Fruit fly (Drosophila melanogaster) whole organism, embryonic: ENCODE data around the gene CG32483.

Experiments used
- Asciz ChIP-seq: fragments of 200-800 bp; sonication (Bioruptor generic); optimal IDR thresholded peaks from 2 replicates; lab custom pipeline; 2017; ENCODE audit warnings: missing biosample characterization, mild to moderate bottlenecking, missing genetic modification characterization, missing genetic modification reagents
- Atf6 ChIP-seq: fragments of 200-800 bp; sonication (Bioruptor generic); IDR thresholded peaks from 2 replicates; pipeline ENCODE4 v1.3.6; 2022; ENCODE audit warnings: missing biosample characterization, missing genetic modification characterization
- Bgb ChIP-seq: fragments of 200-800 bp; sonication (Bioruptor generic); IDR thresholded peaks from 2 replicates; pipeline ENCODE4 v1.3.6; 2022; ENCODE audit warnings: missing biosample characterization, missing genetic modification characterization; ENCODE audit not compliant: partially characterized antibody
- CG1024 ChIP-seq: fragments of 200-800 bp; sonication (Bioruptor generic); IDR thresholded peaks from 2 replicates; pipeline ENCODE4 v1.3.6; 2022; ENCODE audit warnings: missing biosample characterization, missing genetic modification characterization
- CG10431 ChIP-seq: fragments of 200-800 bp; sonication (Bioruptor generic); optimal IDR thresholded peaks from 3 replicates; lab custom pipeline; 2018; ENCODE audit warnings: missing biosample characterization, mild to moderate bottlenecking, missing genetic modification characterization
- CG12071 ChIP-seq: fragments of 200-800 bp; sonication (Bioruptor generic); optimal IDR thresholded peaks from 3 replicates; lab custom pipeline; 2018; ENCODE audit warnings: missing biosample characterization, mild to moderate bottlenecking, missing genetic modification characterization
- CG12769 ChIP-seq: fragments of 200-800 bp; sonication (Bioruptor generic); optimal IDR thresholded peaks from 2 replicates; lab custom pipeline; 2019; ENCODE audit warnings: missing biosample characterization, mild to moderate bottlenecking, missing genetic modification characterization, moderate library complexity
- CG16813 ChIP-seq: fragments of 200-800 bp; sonication (Bioruptor generic); IDR thresholded peaks from 3 replicates; pipeline ENCODE4 v1.3.6; 2022; ENCODE audit warnings: missing biosample characterization, missing genetic modification characterization; ENCODE audit not compliant: partially characterized antibody
- CG2875 ChIP-seq: fragments of 200-800 bp; sonication (Bioruptor generic); optimal IDR thresholded peaks from 2 replicates; lab custom pipeline; 2017; ENCODE audit warnings: missing biosample characterization, mild to moderate bottlenecking, missing genetic modification characterization, missing genetic modification reagents
- CG34376 ChIP-seq: fragments of 200-800 bp; sonication (Bioruptor generic); optimal IDR thresholded peaks from 2 replicates; lab custom pipeline; 2018; ENCODE audit warnings: missing biosample characterization, mild to moderate bottlenecking, missing genetic modification characterization
- CG4707 ChIP-seq: fragments of 200-800 bp; sonication (Bioruptor generic); optimal IDR thresholded peaks from 2 replicates; lab custom pipeline; 2018; ENCODE audit warnings: missing biosample characterization, mild to moderate bottlenecking, missing genetic modification characterization, moderate library complexity
- CG6272 ChIP-seq: fragments of 200-800 bp; sonication (Bioruptor generic); IDR thresholded peaks from 2 replicates; pipeline ENCODE4 v1.3.6; 2022; ENCODE audit warnings: missing biosample characterization, missing genetic modification characterization
- CG6765 ChIP-seq: fragments of 200-800 bp; sonication (Bioruptor generic); optimal IDR thresholded peaks from 3 replicates; lab custom pipeline; 2017; ENCODE audit warnings: missing biosample characterization, mild to moderate bottlenecking, missing genetic modification characterization
- CG8290 ChIP-seq, 3 experiments: fragments of 200-800 bp; sonication (Bioruptor generic); optimal IDR thresholded peaks; 2 replicates each; lab custom pipeline; 2016 to 2019; ENCODE audit warnings: missing biosample characterization in 3 of 3, missing genetic modification characterization in 3 of 3, mild to moderate bottlenecking in 2 of 3, moderate library complexity in 1 of 3
- CG8359 ChIP-seq: fragments of 200-800 bp; sonication (Bioruptor generic); optimal IDR thresholded peaks from 2 replicates; lab custom pipeline; 2017; ENCODE audit warnings: missing biosample characterization, mild to moderate bottlenecking, missing genetic modification characterization, borderline replicate concordance
- D19A ChIP-seq: fragments of 200-800 bp; optimal IDR thresholded peaks from 3 replicates; lab custom pipeline; 2019; ENCODE audit warnings: missing biosample characterization, mild to moderate bottlenecking, missing genetic modification characterization, moderate library complexity
- Drgx ChIP-seq: fragments of 200-800 bp; sonication (Bioruptor generic); IDR thresholded peaks from 2 replicates; pipeline ENCODE4 v1.3.6; 2022; ENCODE audit warnings: missing biosample characterization, missing genetic modification characterization
- E2f1 ChIP-seq: fragments of 200-800 bp; sonication (Bioruptor generic); IDR thresholded peaks from 2 replicates; pipeline ENCODE4 v1.3.6; 2022; ENCODE audit warnings: missing biosample characterization, missing genetic modification characterization
- Fer3 ChIP-seq: fragments of 200-800 bp; sonication (Bioruptor generic); optimal IDR thresholded peaks from 2 replicates; lab custom pipeline; 2018; ENCODE audit warnings: missing biosample characterization, mild to moderate bottlenecking, missing genetic modification characterization, moderate library complexity
- Hand ChIP-seq: fragments of 200-800 bp; sonication (Bioruptor generic); optimal IDR thresholded peaks from 2 replicates; lab custom pipeline; 2017; ENCODE audit warnings: mild to moderate bottlenecking, missing biosample characterization, missing genetic modification reagents, missing genetic modification characterization
- Hr78 ChIP-seq, 2 experiments: fragments of 200-800 bp in 1 of 2; fragments of >200 bp in 1 of 2; sonication (Bioruptor generic) in 1 of 2; optimal IDR thresholded peaks; 2 replicates each; lab custom pipeline; 2017 to 2019; ENCODE audit warnings: missing biosample characterization in 2 of 2, missing genetic modification characterization in 2 of 2, mild to moderate bottlenecking in 1 of 2, moderate library complexity in 1 of 2
- MESR4 ChIP-seq: fragments of 200-800 bp; sonication (Bioruptor generic); optimal IDR thresholded peaks from 2 replicates; lab custom pipeline; 2018; ENCODE audit warnings: missing biosample characterization, mild to moderate bottlenecking, missing genetic modification characterization, moderate library complexity
- Meics ChIP-seq: fragments of 200-800 bp; sonication (Bioruptor generic); optimal IDR thresholded peaks from 2 replicates; lab custom pipeline; 2017; ENCODE audit warnings: missing biosample characterization, mild to moderate bottlenecking, missing genetic modification characterization
- Myb ChIP-seq: fragments of 200-800 bp; sonication (Bioruptor generic); optimal IDR thresholded peaks from 2 replicates; lab custom pipeline; 2016; ENCODE audit warnings: missing biosample characterization, missing genetic modification characterization
- Pdp1 ChIP-seq, 2 experiments: fragments of 200-800 bp; sonication (Bioruptor generic); optimal IDR thresholded peaks; 3 replicates each; lab custom pipeline; 2016; ENCODE audit warnings: missing biosample characterization in 2 of 2, missing genetic modification characterization in 2 of 2, mild to moderate bottlenecking in 1 of 2, moderate library complexity in 1 of 2
- Scr ChIP-seq: fragments of 200-800 bp; sonication (Bioruptor generic); IDR thresholded peaks from 2 replicates; pipeline ENCODE4 v1.3.6; 2022; ENCODE audit warnings: missing biosample characterization, missing genetic modification characterization; ENCODE audit not compliant: partially characterized antibody
- amos ChIP-seq: fragments of 200-800 bp; sonication (Bioruptor generic); IDR thresholded peaks from 2 replicates; pipeline ENCODE4 v1.3.6; 2022; ENCODE audit warnings: missing biosample characterization, missing genetic modification characterization; ENCODE audit not compliant: partially characterized antibody
- aop ChIP-seq: fragments of 200-800 bp; sonication (Bioruptor generic); IDR thresholded peaks from 2 replicates; pipeline ENCODE4 v1.3.6; 2022; ENCODE audit warnings: missing biosample characterization, missing genetic modification characterization
- ara ChIP-seq: fragments of 200-800 bp; sonication (Bioruptor generic); IDR thresholded peaks from 2 replicates; pipeline ENCODE4 v1.3.6; 2022; ENCODE audit warnings: missing biosample characterization, missing genetic modification characterization
- az2 ChIP-seq: fragments of 200-800 bp; sonication (Bioruptor generic); optimal IDR thresholded peaks from 3 replicates; lab custom pipeline; 2016; ENCODE audit warnings: missing biosample characterization, missing genetic modification characterization
- bab2 ChIP-seq: fragments of 200-800 bp; sonication (Bioruptor generic); optimal IDR thresholded peaks from 2 replicates; lab custom pipeline; 2016; ENCODE audit warnings: missing biosample characterization, missing genetic modification characterization
- btn ChIP-seq: fragments of 200-800 bp; sonication (Bioruptor generic); optimal IDR thresholded peaks from 2 replicates; lab custom pipeline; 2016; ENCODE audit warnings: missing biosample characterization, missing genetic modification characterization
- cg ChIP-seq: fragments of 200-800 bp; sonication (Bioruptor generic); optimal IDR thresholded peaks from 3 replicates; lab custom pipeline; 2019; ENCODE audit warnings: missing biosample characterization, mild to moderate bottlenecking, missing genetic modification characterization, moderate library complexity
- eve ChIP-seq, 2 experiments: fragments of >200 bp; optimal IDR thresholded peaks; 2 replicates each; lab custom pipeline; 2017; ENCODE audit warnings: missing biosample characterization in 2 of 2, missing genetic modification characterization in 2 of 2
- gcm ChIP-seq: fragments of 200-800 bp; sonication (Bioruptor generic); optimal IDR thresholded peaks from 2 replicates; lab custom pipeline; 2019; ENCODE audit warnings: missing biosample characterization, mild to moderate bottlenecking, missing genetic modification characterization, moderate library complexity
- grau ChIP-seq: fragments of 200-800 bp; optimal IDR thresholded peaks from 3 replicates; lab custom pipeline; 2019; ENCODE audit warnings: missing biosample characterization, mild to moderate bottlenecking, missing genetic modification characterization, moderate library complexity
- grn ChIP-seq: fragments of 200-800 bp; sonication (Bioruptor generic); optimal IDR thresholded peaks from 3 replicates; lab custom pipeline; 2017; ENCODE audit warnings: missing biosample characterization, missing genetic modification characterization
- kay ChIP-seq: fragments of 200-800 bp; sonication (Bioruptor generic); optimal IDR thresholded peaks from 2 replicates; lab custom pipeline; 2016; ENCODE audit warnings: missing biosample characterization, missing genetic modification characterization
- lola ChIP-seq, 3 experiments: fragments of >200 bp in 2 of 3; fragments of 200-800 bp in 1 of 3; sonication (Bioruptor generic) in 1 of 3; optimal IDR thresholded peaks; 2 replicates each; lab custom pipeline; 2017 to 2019; ENCODE audit warnings: missing biosample characterization in 3 of 3, missing genetic modification characterization in 3 of 3, mild to moderate bottlenecking in 1 of 3, moderate library complexity in 1 of 3
- mirr ChIP-seq: fragments of 200-800 bp; sonication (Bioruptor generic); optimal IDR thresholded peaks from 3 replicates; lab custom pipeline; 2018; ENCODE audit warnings: missing biosample characterization, mild to moderate bottlenecking, missing genetic modification characterization
- onecut ChIP-seq: fragments of 200-800 bp; sonication (Bioruptor generic); IDR thresholded peaks from 2 replicates; pipeline ENCODE4 v1.3.6; 2022; ENCODE audit warnings: missing biosample characterization, missing genetic modification characterization
- p53 ChIP-seq: fragments of 200-800 bp; sonication (Bioruptor generic); optimal IDR thresholded peaks from 2 replicates; lab custom pipeline; 2016; ENCODE audit warnings: missing biosample characterization, missing genetic modification characterization
- pan ChIP-seq, 4 experiments: fragments of >200 bp in 3 of 4; fragments of 200-800 bp in 1 of 4; sonication (Bioruptor generic) in 1 of 4; optimal IDR thresholded peaks in 3 of 4; IDR thresholded peaks in 1 of 4; 2 replicates each; pipeline versions ENCODE4 v1.3.6 to Lab custom; 2017 to 2022; ENCODE audit warnings: missing biosample characterization in 2 of 4, missing genetic modification characterization in 2 of 4, mixed read lengths in 1 of 4
- pho ChIP-seq: fragments of 200-800 bp; sonication (Bioruptor generic); optimal IDR thresholded peaks from 2 replicates; lab custom pipeline; 2016; ENCODE audit warnings: missing biosample characterization, missing genetic modification characterization
- pum ChIP-seq: fragments of 200-800 bp; sonication (Bioruptor generic); optimal IDR thresholded peaks from 2 replicates; lab custom pipeline; 2016; ENCODE audit warnings: missing biosample characterization, missing genetic modification characterization
- slbo ChIP-seq: fragments of 200-800 bp; sonication (Bioruptor generic); IDR thresholded peaks from 2 replicates; pipeline ENCODE4 v1.3.6; 2022; ENCODE audit warnings: missing biosample characterization, missing genetic modification characterization
- zen ChIP-seq: fragments of 200-800 bp; sonication (Bioruptor generic); optimal IDR thresholded peaks from 3 replicates; lab custom pipeline; 2018; ENCODE audit warnings: missing biosample characterization, mild to moderate bottlenecking, missing genetic modification characterization, moderate library complexity

Gene CG32483

DNA sequence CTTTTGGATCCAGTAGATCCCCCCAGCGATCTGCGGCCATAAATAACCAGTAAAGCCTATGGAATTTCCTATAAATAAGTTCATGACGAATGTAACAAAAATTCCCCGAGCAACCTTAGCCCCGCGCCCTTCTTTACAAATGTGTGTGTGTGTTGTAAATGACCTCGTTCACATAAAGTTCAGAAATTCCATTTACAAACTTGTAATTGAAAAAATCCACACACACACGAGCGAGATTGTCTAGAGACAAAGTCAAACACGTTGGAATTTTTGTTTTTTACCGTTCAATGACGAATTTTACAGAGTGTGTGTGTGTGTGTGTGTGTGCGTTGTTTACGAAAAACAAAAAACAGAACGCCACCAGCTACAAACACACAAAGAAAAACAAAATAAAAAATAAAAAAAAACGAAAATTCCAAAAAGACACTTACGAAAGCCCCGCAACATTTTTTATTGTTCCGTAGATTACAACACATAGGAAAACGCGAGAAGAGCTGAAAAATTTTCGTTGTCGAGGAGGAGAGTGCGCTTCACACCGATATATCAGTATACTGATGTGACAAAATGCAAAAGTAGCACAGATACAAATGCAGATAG is 51.0 kb downstream of the CG32483 start (continued):
- peak; percentile 40 for TF ChIP-seq grn (GFP tag; lab: Kevin White, UChicago)
- no peak for TF ChIP-seq CG2875 (GFP tag; lab: Kevin White, UChicago)
- TF ChIP-seq kay = peak; percentile 74
- peak in 1 of 3 experiments; percentile 27 for TF ChIP-seq lola (GFP tag; optimal IDR thresholded peaks at IDR 0.05; lab: Kevin White, UChicago)
- no peak for TF ChIP-seq CG10431 (GFP tag; lab: Kevin White, UChicago)
- TF ChIP-seq btn = no peak
- no peak for TF ChIP-seq pan (optimal IDR thresholded peaks at IDR 0.05; lab: Kevin White, UChicago)
- no peak for TF ChIP-seq pan (GFP tag; optimal IDR thresholded peaks at IDR 0.05 in 1 of 2, IDR thresholded peaks at IDR 0.05 in 1 of 2)
- no peak for TF ChIP-seq MESR4 (GFP tag; lab: Kevin White, UChicago)
- no peak for TF ChIP-seq CG16813 (GFP tag; lab: Robert Waterston, UW)
- TF ChIP-seq aop (GFP tag; lab: Robert Waterston, UW) = no peak
- no peak for TF ChIP-seq amos
- TF ChIP-seq CG8359 = no peak
- TF ChIP-seq D19A (tag; lab: Kevin White, UChicago) = peak; percentile 46
- TF ChIP-seq CG6765 (GFP tag; lab: Kevin White, UChicago) = peak; percentile 12
- no peak for TF ChIP-seq slbo (GFP tag; lab: Robert Waterston, UW)
- TF ChIP-seq grau (tag; lab: Kevin White, UChicago) = no peak
- TF ChIP-seq mirr (GFP tag; lab: Kevin White, UChicago) = peak; percentile 83
- no peak for TF ChIP-seq onecut (GFP tag; lab: Robert Waterston, UW)
- TF ChIP-seq az2 (GFP tag; lab: Kevin White, UChicago) = no peak
- no peak for TF ChIP-seq Atf6 (GFP tag; lab: Robert Waterston, UW)
- no peak for TF ChIP-seq Asciz (GFP tag; lab: Kevin White, UChicago)
- TF ChIP-seq CG6272 (GFP tag; lab: Robert Waterston, UW) = no peak
- peak; percentile 64 for TF ChIP-seq cg
- TF ChIP-seq Bgb (GFP tag; lab: Robert Waterston, UW) = no peak
- peak; percentile 11; the same call in 1 of the 2 replicates for TF ChIP-seq ara (GFP tag; lab: Robert Waterston, UW)
- peak; percentile 8 for TF ChIP-seq Meics (GFP tag; lab: Kevin White, UChicago)
- no peak for TF ChIP-seq E2f1 (GFP tag; lab: Robert Waterston, UW)
- peak in 1 of 2 experiments; percentile 86 for TF ChIP-seq eve (GFP tag; optimal IDR thresholded peaks at IDR 0.05; lab: Kevin White, UChicago)
- no peak for TF ChIP-seq CG1024 (GFP tag; lab: Robert Waterston, UW)
- TF ChIP-seq CG12769 (tag; lab: Kevin White, UChicago) = peak; percentile 68
- no peak for TF ChIP-seq Fer3
- TF ChIP-seq Myb (GFP tag; lab: Kevin White, UChicago) = no peak
- no peak for TF ChIP-seq Scr
- no peak for TF ChIP-seq bab2
- no peak for TF ChIP-seq p53
- peak; percentile 7 for TF ChIP-seq CG12071 (GFP tag; lab: Kevin White, UChicago)
- no peak for TF ChIP-seq CG4707 (GFP tag; lab: Kevin White, UChicago)
- TF ChIP-seq gcm = no peak
- TF ChIP-seq zen = no peak
- peak; percentile 11 for TF ChIP-seq CG34376 (GFP tag; lab: Kevin White, UChicago)
- TF ChIP-seq Drgx (GFP tag; lab: Robert Waterston, UW) = 0 out of 2 replicates have a peak, but pooled peaks have one; percentile 29
- TF ChIP-seq Hr78 (GFP tag; optimal IDR thresholded peaks at IDR 0.05; lab: Kevin White, UChicago) = peak in 1 of 2 experiments; percentile 77
- TF ChIP-seq pum (GFP tag; lab: Kevin White, UChicago) = no peak
- TF ChIP-seq CG8290 (GFP tag; optimal IDR thresholded peaks at IDR 0.05; lab: Kevin White, UChicago) = no peak
- TF ChIP-seq CG8290 (tag; optimal IDR thresholded peaks at IDR 0.05; lab: Kevin White, UChicago) = peak in 1 of 2 experiments; percentile 31
- TF ChIP-seq Pdp1 (GFP tag; optimal IDR thresholded peaks at IDR 0.05; lab: Kevin White, UChicago) = peak in 1 of 2 experiments; percentile 78
- TF ChIP-seq Hand = no peak
- no peak for TF ChIP-seq pho (GFP tag; lab: Kevin White, UChicago)
